Worm (Caenorhabditis elegans) whole organism, midembryonic: ENCODE data around the gene sri-48.

Experiments used
- cog-1 ChIP-seq: sonication (generic microtip); optimal IDR thresholded peaks from 2 replicates; lab custom pipeline; 2016; ENCODE audit warnings: missing genetic modification characterization, missing compliant biosample characterization
- flt-1 ChIP-seq: fragments of 200-800 bp; sonication (Bioruptor generic); IDR thresholded peaks from 2 replicates; pipeline ENCODE4 v1.3.6; 2022; ENCODE audit warnings: missing genetic modification characterization, missing compliant biosample characterization
- klf-2 ChIP-seq: fragments of 200-800 bp; sonication (Bioruptor generic); conservative IDR thresholded peaks from 2 replicates; pipeline ENCODE4 v1.3.6; 2022; ENCODE audit warnings: missing genetic modification reagents, missing genetic modification characterization, missing compliant biosample characterization
- med-1 ChIP-seq: sonication (generic microtip); optimal IDR thresholded peaks from 2 replicates; lab custom pipeline; 2017; ENCODE audit warnings: missing genetic modification characterization, mild to moderate bottlenecking, missing compliant biosample characterization, antibody characterized with exemption, missing genetic modification reagents; ENCODE audit not compliant: insufficient read depth
- ref-1 ChIP-seq: fragments of 200-800 bp; sonication (Bioruptor generic); conservative IDR thresholded peaks from 2 replicates; pipeline ENCODE4 v1.3.6; 2022; ENCODE audit warnings: missing genetic modification reagents, missing genetic modification characterization, missing compliant biosample characterization
- tab-1 ChIP-seq: fragments of 200-800 bp; sonication (Bioruptor generic); IDR thresholded peaks from 2 replicates; pipeline ENCODE4 v1.3.6; 2022; ENCODE audit warnings: missing genetic modification characterization, missing compliant biosample characterization
- ztf-23 ChIP-seq: fragments of 200-800 bp; sonication (Bioruptor generic); IDR thresholded peaks from 2 replicates; pipeline ENCODE4 v1.3.6; 2022; ENCODE audit warnings: missing genetic modification reagents, missing genetic modification characterization, missing compliant biosample characterization
- ztf-29 ChIP-seq: fragments of 200-800 bp; sonication (Bioruptor generic); IDR thresholded peaks from 2 replicates; pipeline ENCODE4 v1.3.6; 2022; ENCODE audit warnings: missing genetic modification reagents, missing genetic modification characterization, missing compliant biosample characterization

- no peak for TF ChIP-seq ztf-29 (GFP tag; lab: Robert Waterston, UW)
- no peak for TF ChIP-seq flt-1
- TF ChIP-seq ztf-23 (GFP tag; lab: Robert Waterston, UW): no peak
- TF ChIP-seq tab-1 (GFP tag; lab: Robert Waterston, UW): no peak
- no peak for TF ChIP-seq klf-2 (GFP tag; lab: Robert Waterston, UW)
- no peak for TF ChIP-seq cog-1 (tag; lab: Kevin White, UChicago)
- TF ChIP-seq med-1 (GFP tag; lab: Kevin White, UChicago): no peak
- TF ChIP-seq ref-1: no peak
Observed at ce11 chrII:3234725-3235124, 33.6 kb upstream of the sri-48 start, which contains the start of gene C17F4.8.
